Worm (Caenorhabditis elegans): ENCODE results near the gene C16D9.9.

Gene C16D9.9

DNA sequence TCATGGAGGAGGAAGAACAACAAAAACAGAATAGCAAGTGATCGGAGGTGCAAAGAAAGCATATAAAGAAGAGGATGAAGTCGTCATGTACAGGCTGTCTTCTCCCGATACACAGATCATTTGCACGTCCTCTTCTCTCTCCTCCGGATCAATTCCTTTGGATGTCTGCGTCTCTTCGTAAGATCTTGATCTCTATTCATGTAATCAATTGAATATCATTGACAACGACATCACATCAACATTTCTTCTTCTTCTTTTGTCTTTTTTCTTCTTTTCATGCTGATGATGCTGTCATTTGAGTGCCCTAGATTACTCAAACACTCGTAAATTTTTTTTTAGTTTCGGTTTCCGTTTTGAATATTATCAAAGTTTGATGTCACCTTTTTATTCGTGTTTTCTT, 25.8 kb upstream of the C16D9.9 start, which contains the start of gene rol-3:
Gene rol-3 (minus strand): TSS at position 120 of the 400 bp plus-strand sequence.
- TF ChIP-seq nhr-76 (tag; optimal IDR thresholded peaks at IDR 0.05), result no peak
- no peak for TF ChIP-seq ceh-39 (tag; optimal IDR thresholded peaks at IDR 0.05)
- no peak for TF ChIP-seq ham-2 (GFP tag; optimal IDR thresholded peaks at IDR 0.05)
- TF ChIP-seq elt-1 (tag; optimal IDR thresholded peaks at IDR 0.05; ENCODE audit: borderline replicate concordance, insufficient read depth), result no peak
- no peak for TF ChIP-seq pha-4 (tag; optimal IDR thresholded peaks at IDR 0.05)
- TF ChIP-seq nhr-28 (tag; optimal IDR thresholded peaks at IDR 0.05), result no peak
- no peak for TF ChIP-seq cnd-1 (tag; optimal IDR thresholded peaks at IDR 0.05)
- no peak for TF ChIP-seq nhr-237 (tag; optimal IDR thresholded peaks at IDR 0.05)
- TF ChIP-seq ceh-43 (GFP tag; optimal IDR thresholded peaks at IDR 0.05), result no peak
- TF ChIP-seq unc-62 (GFP tag; optimal IDR thresholded peaks at IDR 0.05), result no peak
- TF ChIP-seq unc-120 (tag; optimal IDR thresholded peaks at IDR 0.05; ENCODE audit: poor library complexity, severe bottlenecking), result no peak
- TF ChIP-seq nhr-12 (tag; optimal IDR thresholded peaks at IDR 0.05), result no peak
- TF ChIP-seq mls-2 (tag; optimal IDR thresholded peaks at IDR 0.05), result no peak
- TF ChIP-seq hlh-1 (tag; optimal IDR thresholded peaks at IDR 0.05), result no peak
- TF ChIP-seq M03D4.4 (tag; optimal IDR thresholded peaks at IDR 0.05), result no peak
- TF ChIP-seq lin-32 (GFP tag; optimal IDR thresholded peaks at IDR 0.05), result no peak

DNA sequence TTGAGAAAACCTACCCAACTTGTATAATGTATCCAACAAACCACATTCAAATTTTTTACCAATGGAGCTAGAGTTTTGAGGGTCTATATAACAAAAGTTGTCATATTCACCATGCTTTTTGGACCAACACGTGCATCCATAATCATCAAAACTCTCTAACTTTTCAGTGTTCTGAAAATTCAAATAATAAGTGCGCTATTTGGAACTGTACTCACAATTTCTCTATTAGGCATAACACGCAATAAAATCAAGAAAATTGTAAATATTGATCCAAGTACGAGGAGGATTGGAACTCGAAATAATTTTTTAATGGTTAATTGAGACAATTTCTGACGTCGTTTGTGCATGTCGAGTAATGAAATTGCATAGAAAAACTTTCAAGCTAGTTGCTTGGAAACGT, 24.1 kb upstream of the C16D9.9 start, which contains the start of gene C16D9.3:
Gene C16D9.3 (minus strand): TSS at position 101 of the 400 bp plus-strand sequence.
- TF ChIP-seq unc-39 (tag; optimal IDR thresholded peaks at IDR 0.05) (no peak), nhr-76 (tag; optimal IDR thresholded peaks at IDR 0.05) (no peak), blmp-1 (tag; optimal IDR thresholded peaks at IDR 0.05) (no peak), tbx-8 (GFP tag; optimal IDR thresholded peaks at IDR 0.05) (no peak), lin-13 (tag; optimal IDR thresholded peaks at IDR 0.05) (no peak), mab-5 (tag; optimal IDR thresholded peaks at IDR 0.05) (no peak), ces-1 (GFP tag; optimal IDR thresholded peaks at IDR 0.05) (no peak), lsy-2 (tag; optimal IDR thresholded peaks at IDR 0.05) (no peak), hlh-1 (tag; optimal IDR thresholded peaks at IDR 0.05) (no peak), sem-2 (GFP tag; optimal IDR thresholded peaks at IDR 0.05) (no peak), cnd-1 (tag; optimal IDR thresholded peaks at IDR 0.05) (no peak), bed-3 (GFP tag; optimal IDR thresholded peaks at IDR 0.05) (no peak), flh-1 (GFP tag; optimal IDR thresholded peaks at IDR 0.05) (no peak), M03D4.4 (tag; optimal IDR thresholded peaks at IDR 0.05) (no peak), ceh-43 (GFP tag; optimal IDR thresholded peaks at IDR 0.05) (no peak), snpc-4 (tag; optimal IDR thresholded peaks at IDR 0.05) (no peak)

- no peak for TF ChIP-seq nhr-76 (tag; optimal IDR thresholded peaks at IDR 0.05)
- TF ChIP-seq lsy-2 (tag; optimal IDR thresholded peaks at IDR 0.05), result no peak
- TF ChIP-seq M03D4.4 (tag; optimal IDR thresholded peaks at IDR 0.05), result no peak
- TF ChIP-seq bed-3 (GFP tag; optimal IDR thresholded peaks at IDR 0.05), result no peak
- no peak for TF ChIP-seq hlh-1 (tag; optimal IDR thresholded peaks at IDR 0.05)
- no peak for TF ChIP-seq unc-62 (GFP tag; optimal IDR thresholded peaks at IDR 0.05)
- TF ChIP-seq sem-2 (GFP tag; optimal IDR thresholded peaks at IDR 0.05), result no peak
- no peak for TF ChIP-seq flh-1 (GFP tag; optimal IDR thresholded peaks at IDR 0.05)
- no peak for TF ChIP-seq nhr-12 (tag; optimal IDR thresholded peaks at IDR 0.05)
- TF ChIP-seq ceh-83 (GFP tag; optimal IDR thresholded peaks at IDR 0.05), result no peak
- no peak for TF ChIP-seq mls-2 (tag; optimal IDR thresholded peaks at IDR 0.05)
- TF ChIP-seq cnd-1 (tag; optimal IDR thresholded peaks at IDR 0.05), result no peak
- TF ChIP-seq nhr-2 (tag; optimal IDR thresholded peaks at IDR 0.05), result no peak
- no peak for TF ChIP-seq tbx-8 (GFP tag; optimal IDR thresholded peaks at IDR 0.05)
- TF ChIP-seq drap-1 (GFP tag; optimal IDR thresholded peaks at IDR 0.05), result no peak
These were observed 21.2 kb upstream of the C16D9.9 start, which contains the start of gene C16D9.4 for ce11 chrV:8242798-8243197. Gene C16D9.4, minus strand, starts transcription at chrV:8242898.

DNA sequence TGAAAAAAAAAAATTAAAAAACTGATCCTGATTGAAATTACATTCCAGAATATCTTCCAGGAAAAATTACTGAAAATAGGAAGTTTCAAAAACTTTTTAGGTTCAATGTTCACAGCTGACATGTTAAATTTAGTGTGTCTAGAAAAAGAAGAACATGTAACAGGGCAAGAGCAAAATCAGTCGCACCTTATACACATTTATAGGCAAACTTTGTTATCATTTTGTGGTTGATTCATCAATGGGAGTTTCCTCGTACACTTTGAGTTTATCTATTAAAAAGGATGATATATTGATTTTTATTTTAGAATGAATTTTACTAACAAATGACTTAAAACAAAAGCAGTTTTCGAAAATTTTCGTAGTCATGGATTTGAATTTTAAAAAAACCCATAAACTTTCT, 20.8 kb upstream of the C16D9.9 start:
- no peak for TF ChIP-seq snpc-4 (tag; optimal IDR thresholded peaks at IDR 0.05)
- no peak for TF ChIP-seq ham-2 (GFP tag; optimal IDR thresholded peaks at IDR 0.05)
- no peak for TF ChIP-seq ceh-39 (tag; optimal IDR thresholded peaks at IDR 0.05)
- no peak for TF ChIP-seq mep-1 (tag; optimal IDR thresholded peaks at IDR 0.05)
- no peak for TF ChIP-seq lin-13 (tag; optimal IDR thresholded peaks at IDR 0.05)
- no peak for TF ChIP-seq ztf-11 (tag; optimal IDR thresholded peaks at IDR 0.05)
- no peak for TF ChIP-seq drap-1 (GFP tag; optimal IDR thresholded peaks at IDR 0.05)
- no peak for TF ChIP-seq nhr-2 (tag; optimal IDR thresholded peaks at IDR 0.05)
- TF ChIP-seq bed-3 (GFP tag; optimal IDR thresholded peaks at IDR 0.05), result no peak
- no peak for TF ChIP-seq pha-4 (tag; optimal IDR thresholded peaks at IDR 0.05)
- no peak for TF ChIP-seq mab-5 (tag; optimal IDR thresholded peaks at IDR 0.05)
- no peak for TF ChIP-seq flh-1 (GFP tag; optimal IDR thresholded peaks at IDR 0.05)
- no peak for TF ChIP-seq elt-3 (tag; optimal IDR thresholded peaks at IDR 0.05)
- TF ChIP-seq lsy-2 (tag; optimal IDR thresholded peaks at IDR 0.05), result no peak
- TF ChIP-seq tbx-8 (GFP tag; optimal IDR thresholded peaks at IDR 0.05), result no peak
- TF ChIP-seq ceh-83 (GFP tag; optimal IDR thresholded peaks at IDR 0.05), result no peak
- TF ChIP-seq nhr-76 (tag; optimal IDR thresholded peaks at IDR 0.05), result no peak
- TF ChIP-seq unc-120 (tag; optimal IDR thresholded peaks at IDR 0.05; ENCODE audit: poor library complexity, severe bottlenecking), result no peak
- TF ChIP-seq unc-62 (GFP tag; optimal IDR thresholded peaks at IDR 0.05), result no peak
- no peak for TF ChIP-seq M03D4.4 (tag; optimal IDR thresholded peaks at IDR 0.05)

All from whole organism, mixed stage, embryonic.